Worm (Caenorhabditis elegans) whole organism, L4 larva: Measurements from ENCODE around the gene B0024.15.

ENCODE experiments used
- ZK337.2 ChIP-seq: fragments of 200-800 bp; sonication (Bioruptor generic); IDR thresholded peaks from 2 replicates; pipeline ENCODE4 v1.3.6; 2022; ENCODE audit warnings: missing genetic modification reagents, missing genetic modification characterization, missing compliant biosample characterization
- aha-1 ChIP-seq: fragments of 150-350 bp; peaks from one replicate; lab custom pipeline; 2014; ENCODE audit warnings: missing biosample characterization, missing genetic modification characterization
- arid-1 ChIP-seq: fragments of 200-800 bp; sonication (Bioruptor generic); conservative IDR thresholded peaks from 2 replicates; pipeline ENCODE4 v1.3.6; 2022; ENCODE audit warnings: missing genetic modification reagents, missing genetic modification characterization, missing compliant biosample characterization
- attf-4 ChIP-seq: sonication (generic microtip); optimal IDR thresholded peaks from 3 replicates; lab custom pipeline; 2017; ENCODE audit warnings: missing biosample characterization, missing genetic modification characterization
- ceh-44 ChIP-seq: fragments of 200-800 bp; sonication (Bioruptor generic); IDR thresholded peaks from 2 replicates; pipeline ENCODE4 v1.3.6; 2022; ENCODE audit warnings: missing genetic modification reagents, missing genetic modification characterization, missing compliant biosample characterization
- ceh-82 ChIP-seq: sonication (generic microtip); optimal IDR thresholded peaks from 2 replicates; lab custom pipeline; 2017; ENCODE audit warnings: missing biosample characterization, missing genetic modification characterization
- ctbp-1 ChIP-seq: fragments of 200-800 bp; sonication (Bioruptor generic); IDR thresholded peaks from 2 replicates; pipeline ENCODE4 v1.3.6; 2022; ENCODE audit warnings: missing genetic modification reagents, missing genetic modification characterization, missing compliant biosample characterization
- daf-16 ChIP-seq, 3 experiments: sonication (generic microtip); optimal IDR thresholded peaks; 2 replicates each; lab custom pipeline; 2016 to 2017; ENCODE audit warnings: missing genetic modification characterization in 3 of 3, missing genetic modification reagents in 3 of 3, mild to moderate bottlenecking in 2 of 3, missing compliant biosample characterization in 2 of 3, missing biosample characterization in 1 of 3, moderate library complexity in 1 of 3
- daf-19 ChIP-seq: fragments of 200-800 bp; sonication (Bioruptor generic); conservative IDR thresholded peaks from 2 replicates; pipeline ENCODE4 v1.3.6; 2022; ENCODE audit warnings: missing genetic modification characterization, missing compliant biosample characterization
- daf-8 ChIP-seq: fragments of 200-800 bp; sonication (Bioruptor generic); IDR thresholded peaks from 2 replicates; pipeline ENCODE4 v1.3.6; 2022; ENCODE audit warnings: missing genetic modification characterization, missing compliant biosample characterization
- dmd-6 ChIP-seq: fragments of 200-800 bp; sonication (Bioruptor generic); IDR thresholded peaks from 2 replicates; pipeline ENCODE4 v1.3.6; 2022; ENCODE audit warnings: missing genetic modification reagents, missing genetic modification characterization, missing compliant biosample characterization
- dpl-1 ChIP-seq: fragments of 150-350 bp; optimal IDR thresholded peaks from 2 replicates; lab custom pipeline; 2014; ENCODE audit warnings: missing biosample characterization, missing genetic modification reagents, missing genetic modification characterization
- dve-1 ChIP-seq: sonication (generic microtip); optimal IDR thresholded peaks from 2 replicates; lab custom pipeline; 2017; ENCODE audit warnings: antibody characterized with exemption, mild to moderate bottlenecking, missing genetic modification characterization, missing compliant biosample characterization; ENCODE audit not compliant: insufficient read depth
- fkh-10 ChIP-seq: fragments of 150-350 bp; optimal IDR thresholded peaks from 2 replicates; lab custom pipeline; 2014; ENCODE audit warnings: missing biosample characterization, missing genetic modification reagents, missing genetic modification characterization
- hif-1 ChIP-seq, 2 experiments: sonication (generic microtip); optimal IDR thresholded peaks; 2 replicates each; lab custom pipeline; 2016 to 2017; ENCODE audit warnings: missing compliant biosample characterization in 2 of 2, missing genetic modification characterization in 2 of 2, missing genetic modification reagents in 2 of 2, missing genotype in 2 of 2, mild to moderate bottlenecking in 1 of 2
- hlh-11 ChIP-seq: fragments of 200-800 bp; sonication (Bioruptor generic); optimal IDR thresholded peaks from 2 replicates; lab custom pipeline; 2018; ENCODE audit warnings: mild to moderate bottlenecking, missing genetic modification characterization, missing compliant biosample characterization
- hlh-30 ChIP-seq: sonication (generic microtip); optimal IDR thresholded peaks from 2 replicates; lab custom pipeline; 2017; ENCODE audit warnings: antibody characterized with exemption, mild to moderate bottlenecking, missing genetic modification characterization, missing compliant biosample characterization; ENCODE audit not compliant: insufficient read depth
- lir-3 ChIP-seq: sonication (generic microtip); optimal IDR thresholded peaks from 2 replicates; lab custom pipeline; 2016; ENCODE audit warnings: mild to moderate bottlenecking, missing genetic modification characterization, missing compliant biosample characterization
- lsy-2 ChIP-seq, 2 experiments: fragments of 150-350 bp in 1 of 2; sonication (generic microtip) in 1 of 2; optimal IDR thresholded peaks; 2 replicates each; lab custom pipeline; 2014 to 2017; ENCODE audit warnings: missing biosample characterization in 2 of 2, missing genetic modification characterization in 2 of 2
- madf-5 ChIP-seq, 2 experiments: fragments of 200-800 bp; sonication (Bioruptor generic); IDR thresholded peaks; 2 replicates each; pipeline ENCODE4 v1.3.6; 2022; ENCODE audit warnings: missing compliant biosample characterization in 2 of 2, missing genetic modification characterization in 2 of 2
- mdl-1 ChIP-seq, 2 experiments: fragments of 150-350 bp in 1 of 2; sonication (generic microtip) in 1 of 2; optimal IDR thresholded peaks; 2 replicates each; lab custom pipeline; 2014 to 2017; ENCODE audit warnings: missing biosample characterization in 2 of 2, missing genetic modification characterization in 2 of 2
- mep-1 ChIP-seq: fragments of 150-350 bp; sonication (generic microtip); optimal IDR thresholded peaks from 3 replicates; lab custom pipeline; 2014; ENCODE audit warnings: missing biosample characterization, missing genetic modification characterization
- mes-2 ChIP-seq: sonication (generic microtip); optimal IDR thresholded peaks from 2 replicates; lab custom pipeline; 2016; ENCODE audit warnings: missing genotype, mild to moderate bottlenecking, missing genetic modification characterization, missing compliant biosample characterization; ENCODE audit not compliant: poor library complexity, severe bottlenecking
- mxl-3 ChIP-seq: fragments of 200-800 bp; sonication (Bioruptor generic); optimal IDR thresholded peaks from 2 replicates; lab custom pipeline; 2018; ENCODE audit warnings: mild to moderate bottlenecking, missing genetic modification characterization, missing compliant biosample characterization
- nhr-11 ChIP-seq: fragments of 150-350 bp; optimal IDR thresholded peaks from 2 replicates; lab custom pipeline; 2014; ENCODE audit warnings: missing biosample characterization, missing genetic modification characterization
- nhr-237 ChIP-seq: sonication (generic microtip); optimal IDR thresholded peaks from 2 replicates; lab custom pipeline; 2017; ENCODE audit warnings: missing biosample characterization, missing genetic modification characterization
- nhr-28 ChIP-seq: fragments of 150-350 bp; optimal IDR thresholded peaks from 2 replicates; lab custom pipeline; 2014; ENCODE audit warnings: missing biosample characterization, missing genetic modification characterization
- nhr-77 ChIP-seq: fragments of 150-350 bp; optimal IDR thresholded peaks from 2 replicates; lab custom pipeline; 2014; ENCODE audit warnings: missing biosample characterization, missing genetic modification characterization
- pha-4 ChIP-seq, 2 experiments: fragments of 150-350 bp in 1 of 2; fragments of 200-800 bp in 1 of 2; sonication (Bioruptor generic) in 1 of 2; IDR thresholded peaks in 1 of 2; optimal IDR thresholded peaks in 1 of 2; 2 replicates each; pipeline versions ENCODE4 v1.3.6 to Lab custom; 2014 to 2022; ENCODE audit warnings: missing genetic modification characterization in 2 of 2, missing genetic modification reagents in 2 of 2, missing biosample characterization in 1 of 2, missing compliant biosample characterization in 1 of 2
- pqm-1 ChIP-seq: sonication (generic microtip); optimal IDR thresholded peaks from 2 replicates; lab custom pipeline; 2017; ENCODE audit warnings: missing biosample characterization, missing genetic modification characterization
- rbr-2 ChIP-seq: sonication (generic microtip); optimal IDR thresholded peaks from 2 replicates; lab custom pipeline; 2016; ENCODE audit warnings: missing genotype, missing genetic modification characterization, missing compliant biosample characterization
- sdz-12 ChIP-seq: fragments of 200-800 bp; sonication (Bioruptor generic); optimal IDR thresholded peaks from 2 replicates; lab custom pipeline; 2018; ENCODE audit warnings: mild to moderate bottlenecking, missing genetic modification characterization, missing compliant biosample characterization
- snpc-4 ChIP-seq: fragments of 150-350 bp; optimal IDR thresholded peaks from 2 replicates; lab custom pipeline; 2014; ENCODE audit warnings: missing biosample characterization, missing genetic modification characterization
- spr-3 ChIP-seq: fragments of 200-800 bp; sonication (Bioruptor generic); optimal IDR thresholded peaks from 2 replicates; lab custom pipeline; 2018; ENCODE audit warnings: mild to moderate bottlenecking, missing genetic modification characterization, missing compliant biosample characterization
- unc-130 ChIP-seq: sonication (generic microtip); optimal IDR thresholded peaks from 2 replicates; lab custom pipeline; 2016; ENCODE audit warnings: missing genetic modification reagents, missing genetic modification characterization, missing compliant biosample characterization
- unc-62 ChIP-seq, 3 experiments: fragments of 150-350 bp in 1 of 3; sonication (generic microtip); optimal IDR thresholded peaks in 2 of 3; peaks in 1 of 3; 1 replicate in 1 of 3; 2 replicates in 2 of 3; lab custom pipeline; 2014 to 2017; ENCODE audit warnings: missing biosample characterization in 3 of 3, missing genetic modification characterization in 3 of 3, missing genetic modification reagents in 3 of 3, missing genotype in 1 of 3
- ztf-7 ChIP-seq: fragments of 150-350 bp; optimal IDR thresholded peaks from 2 replicates; lab custom pipeline; 2014; ENCODE audit warnings: missing biosample characterization, missing genetic modification characterization

B0024.15 gene

DNA sequence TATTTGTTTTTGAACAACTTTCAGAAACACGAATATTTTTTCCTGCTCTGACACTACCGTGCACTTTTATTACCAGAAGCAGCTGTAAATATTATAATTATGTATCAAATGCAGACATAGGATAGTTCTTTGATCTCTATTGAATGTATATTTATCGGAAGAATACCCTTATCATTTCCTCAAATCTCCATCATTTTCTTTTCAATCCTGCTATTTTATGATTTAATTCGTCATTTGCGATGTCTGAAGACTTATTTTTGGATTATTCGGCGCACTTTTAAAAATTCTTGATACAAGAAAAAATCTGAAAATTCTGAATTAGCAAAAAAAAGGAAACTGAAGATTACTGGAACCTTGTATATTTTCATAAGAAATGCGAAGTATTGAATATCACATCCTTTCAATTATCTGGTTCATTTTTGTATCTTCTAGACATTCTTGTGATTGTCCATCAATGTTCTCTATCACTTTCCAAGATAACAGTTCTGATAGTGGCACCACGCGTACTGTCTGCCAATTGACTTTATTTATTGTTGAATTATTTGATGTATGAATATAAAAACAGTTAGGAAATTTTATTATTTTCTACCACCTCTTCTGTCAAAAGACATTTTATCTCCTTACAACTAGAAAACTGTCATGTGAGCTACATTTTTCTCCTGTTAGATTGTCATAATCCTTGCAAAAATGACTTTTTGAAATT is 45.7 kb upstream of the B0024.15 start (continued):
- no peak for TF ChIP-seq arid-1 (GFP tag; lab: Robert Waterston, UW)
- TF ChIP-seq ceh-44 (GFP tag; lab: Robert Waterston, UW), result no peak
- TF ChIP-seq sdz-12 (GFP tag; lab: Kevin White, UChicago), result no peak
- TF ChIP-seq daf-8 (GFP tag; lab: Robert Waterston, UW), result no peak
- peak; percentile 57 for TF ChIP-seq dve-1 (tag; lab: Kevin White, UChicago)
- no peak for TF ChIP-seq madf-5 (GFP tag; IDR thresholded peaks at IDR 0.05; lab: Robert Waterston, UW)
- TF ChIP-seq mdl-1 (tag; optimal IDR thresholded peaks at IDR 0.05; lab: Kevin White, UChicago), result peak in 1 of 2 experiments; percentile 5
- TF ChIP-seq daf-16 (GFP tag; optimal IDR thresholded peaks at IDR 0.05; lab: Kevin White, UChicago), result no peak
- TF ChIP-seq daf-16 (tag; optimal IDR thresholded peaks at IDR 0.05; lab: Kevin White, UChicago), result peak; percentile 73
- TF ChIP-seq spr-3 (GFP tag; lab: Kevin White, UChicago), result no peak
- TF ChIP-seq daf-19, result no peak

DNA sequence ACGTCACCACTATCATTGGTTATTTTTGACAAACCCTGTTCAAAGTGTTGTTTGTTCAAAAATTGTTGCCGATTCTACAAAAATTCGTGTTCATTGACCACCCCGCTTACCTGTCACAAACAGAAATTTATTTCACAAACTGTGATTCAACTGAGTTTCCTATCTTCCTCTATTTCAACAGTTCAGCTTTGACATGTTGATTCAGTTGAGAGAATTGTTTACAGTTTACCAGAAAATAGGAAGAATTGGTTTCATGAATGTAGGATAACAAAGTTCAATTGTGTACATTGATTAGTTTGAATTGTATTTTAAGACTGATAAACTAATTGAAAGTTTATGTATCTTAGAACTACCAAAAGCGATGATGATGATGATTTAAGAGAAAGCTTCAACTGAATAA is 44.2 kb upstream of the B0024.15 start:
- TF ChIP-seq dve-1 (tag; lab: Kevin White, UChicago) (peak; percentile 53), daf-16 (GFP tag; optimal IDR thresholded peaks at IDR 0.05; lab: Kevin White, UChicago) (no peak), daf-16 (tag; optimal IDR thresholded peaks at IDR 0.05; lab: Kevin White, UChicago) (peak; percentile 100), hlh-11 (tag; lab: Kevin White, UChicago) (peak; percentile 45), fkh-10 (GFP tag; lab: Kevin White, UChicago) (no peak), pqm-1 (tag; lab: Kevin White, UChicago) (peak; percentile 22), ztf-7 (tag; lab: Kevin White, UChicago) (no peak), nhr-77 (tag; lab: Kevin White, UChicago) (peak; percentile 34), pha-4 (GFP tag; IDR thresholded peaks at IDR 0.05; lab: Robert Waterston, UW) (no peak), pha-4 (tag; optimal IDR thresholded peaks at IDR 0.05; lab: Kevin White, UChicago) (no peak), nhr-28 (tag; lab: Kevin White, UChicago) (peak; percentile 69), ceh-82 (no peak)

DNA sequence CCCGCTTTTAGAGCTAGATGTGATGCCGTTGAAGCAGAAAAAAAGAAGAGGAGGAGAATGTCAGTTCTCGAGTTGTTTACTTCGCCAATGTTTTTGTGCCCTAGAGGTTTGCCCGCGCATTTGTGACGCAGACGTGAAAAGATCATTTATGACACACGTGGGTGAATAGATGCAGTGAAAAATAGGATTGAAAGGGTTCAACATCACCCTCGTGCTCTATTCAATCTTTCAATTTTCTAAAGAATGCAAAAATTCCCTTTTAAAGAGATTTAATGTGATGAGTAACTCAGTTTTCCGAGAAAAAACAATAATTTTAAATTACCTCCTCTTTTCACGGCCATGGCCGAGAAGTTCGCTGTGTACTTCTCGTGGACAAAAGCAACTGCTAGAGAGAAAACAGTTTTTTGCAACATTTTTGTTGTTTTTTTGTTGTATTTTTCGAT is 43.4 kb upstream of the B0024.15 start:
- TF ChIP-seq nhr-11 (tag; lab: Kevin White, UChicago) (peak; percentile 78), spr-3 (GFP tag; lab: Kevin White, UChicago) (no peak), mep-1 (tag; lab: Kevin White, UChicago) (peak; percentile 57), ctbp-1 (GFP tag; lab: Robert Waterston, UW) (peak; percentile 40; the same call in 1 of the 2 replicates), unc-62 (GFP tag; optimal IDR thresholded peaks at IDR 0.05 in 1 of 2; lab: Kevin White, UChicago) (peak in 1 of 2 experiments; percentile 95), unc-62 (tag; optimal IDR thresholded peaks at IDR 0.05; lab: Kevin White, UChicago) (no peak), dve-1 (tag; lab: Kevin White, UChicago) (peak; percentile 40), snpc-4 (no peak), hlh-11 (tag; lab: Kevin White, UChicago) (peak; percentile 40), mxl-3 (GFP tag; lab: Kevin White, UChicago) (peak; percentile 20), dpl-1 (GFP tag; lab: Kevin White, UChicago) (peak; percentile 17), nhr-28 (tag; lab: Kevin White, UChicago) (peak; percentile 78), dmd-6 (GFP tag; lab: Robert Waterston, UW) (peak; percentile 33; the same call in 1 of the 2 replicates), nhr-237 (tag; lab: Kevin White, UChicago) (no peak), hif-1 (tag; optimal IDR thresholded peaks at IDR 0.05; lab: Kevin White, UChicago) (peak in 1 of 2 experiments; percentile 19), lsy-2 (tag; optimal IDR thresholded peaks at IDR 0.05; lab: Kevin White, UChicago) (peak; percentile 28 to 47), rbr-2 (tag; lab: Kevin White, UChicago) (peak; percentile 53), madf-5 (GFP tag; IDR thresholded peaks at IDR 0.05; lab: Robert Waterston, UW) (0 out of 4 replicates have a peak, but pooled peaks of 1 of the 2 experiments have one; percentile 27), aha-1 (peak; percentile 96), mes-2 (tag; lab: Kevin White, UChicago) (peak; percentile 57), lir-3 (no peak), mdl-1 (tag; optimal IDR thresholded peaks at IDR 0.05; lab: Kevin White, UChicago) (peak; percentile 22 to 98), daf-16 (GFP tag; optimal IDR thresholded peaks at IDR 0.05; lab: Kevin White, UChicago) (peak in 1 of 2 experiments; percentile 52), daf-16 (tag; optimal IDR thresholded peaks at IDR 0.05; lab: Kevin White, UChicago) (peak; percentile 82), hlh-30 (tag; lab: Kevin White, UChicago) (peak; percentile 88), attf-4 (tag; lab: Kevin White, UChicago) (no peak), ceh-82 (no peak), ZK337.2 (GFP tag; lab: Robert Waterston, UW) (0 out of 2 replicates have a peak, but pooled peaks have one; percentile 23), fkh-10 (GFP tag; lab: Kevin White, UChicago) (peak; percentile 87), unc-130 (GFP tag; lab: Kevin White, UChicago) (peak; percentile 42)
